Fruit fly (Drosophila melanogaster): ENCODE results near the gene CG14683.

- TF ChIP-seq CG8478 (optimal IDR thresholded peaks at IDR 0.05) (no peak), CTCF (optimal IDR thresholded peaks at IDR 0.05) (no peak)
These were observed 9.1 kb upstream of the CG14683 start for dm6 chr3R:10687312-10687711.
